Worm (Caenorhabditis elegans): ENCODE results near the gene T24H7.2.

Gene T24H7.2

ce11 chrII:6283074-6283473 lies 36.0 kb downstream of the T24H7.2 start, which contains the start of gene F13H8.1:
Gene F13H8.1 (plus strand): TSS chrII:6283384.
- no peak for TF ChIP-seq nhr-25 (tag; optimal IDR thresholded peaks at IDR 0.05; ENCODE audit: borderline replicate concordance, insufficient read depth)
- no peak for TF ChIP-seq nhr-42 (GFP tag; IDR thresholded peaks at IDR 0.05)
- TF ChIP-seq nhr-28 (tag; optimal IDR thresholded peaks at IDR 0.05) = peak; percentile 56
- TF ChIP-seq zip-11 (GFP tag; IDR thresholded peaks at IDR 0.05) = no peak
- no peak for TF ChIP-seq sdz-12 (GFP tag; optimal IDR thresholded peaks at IDR 0.05)
- no peak for TF ChIP-seq ceh-32 (tag; optimal IDR thresholded peaks at IDR 0.05; ENCODE audit: poor library complexity)
- no peak for TF ChIP-seq spr-1 (tag; optimal IDR thresholded peaks at IDR 0.05)
- TF ChIP-seq daf-19 (GFP tag; conservative IDR thresholded peaks at IDR 0.05) = no peak
- TF ChIP-seq mes-2 (tag; optimal IDR thresholded peaks at IDR 0.05; ENCODE audit: poor library complexity, severe bottlenecking) = no peak
- no peak for TF ChIP-seq dmd-9 (GFP tag; IDR thresholded peaks at IDR 0.05)
- TF ChIP-seq hlh-30 (tag; optimal IDR thresholded peaks at IDR 0.05; ENCODE audit: insufficient read depth) = peak; percentile 52
- TF ChIP-seq D1046.2 (GFP tag; IDR thresholded peaks at IDR 0.05) = no peak
- TF ChIP-seq saeg-2 (GFP tag; IDR thresholded peaks at IDR 0.05) = no peak
- TF ChIP-seq unc-62 (GFP tag; optimal IDR thresholded peaks at IDR 0.05 in 1 of 2) = no peak
- no peak for TF ChIP-seq unc-62 (tag; optimal IDR thresholded peaks at IDR 0.05)
- no peak for TF ChIP-seq lin-38 (GFP tag; IDR thresholded peaks at IDR 0.05)
- no peak for TF ChIP-seq jun-1 (tag; optimal IDR thresholded peaks at IDR 0.05)
- TF ChIP-seq mdl-1 (tag; optimal IDR thresholded peaks at IDR 0.05) = no peak
- no peak for TF ChIP-seq nhr-111 (GFP tag; optimal IDR thresholded peaks at IDR 0.05)
- no peak for TF ChIP-seq ZK546.5 (tag; optimal IDR thresholded peaks at IDR 0.05)
- no peak for TF ChIP-seq ceh-44 (GFP tag; IDR thresholded peaks at IDR 0.05)
- no peak for TF ChIP-seq duxl-1 (tag; optimal IDR thresholded peaks at IDR 0.05; ENCODE audit: poor library complexity)
- no peak for TF ChIP-seq attf-4 (tag; optimal IDR thresholded peaks at IDR 0.05)
- TF ChIP-seq Y48G9A.11 (GFP tag; IDR thresholded peaks at IDR 0.05) = no peak
- TF ChIP-seq egl-27 (tag; optimal IDR thresholded peaks at IDR 0.05) = no peak
- peak; percentile 64; the same call in 1 of the 2 replicates for TF ChIP-seq php-3 (GFP tag; IDR thresholded peaks at IDR 0.05)
- no peak for TF ChIP-seq madf-5 (GFP tag; IDR thresholded peaks at IDR 0.05)
- no peak for TF ChIP-seq ces-1 (GFP tag; optimal IDR thresholded peaks at IDR 0.05)
- TF ChIP-seq zag-1 (tag; optimal IDR thresholded peaks at IDR 0.05) = no peak
- peak; percentile 58 for TF ChIP-seq hlh-11 (tag; optimal IDR thresholded peaks at IDR 0.05)
- no peak for TF ChIP-seq nhr-11 (tag; optimal IDR thresholded peaks at IDR 0.05)
- no peak for TF ChIP-seq aha-1 (tag)
- no peak for TF ChIP-seq mxl-3 (GFP tag; optimal IDR thresholded peaks at IDR 0.05)
- TF ChIP-seq mep-1 (tag; optimal IDR thresholded peaks at IDR 0.05) = no peak
- TF ChIP-seq dve-1 (tag; optimal IDR thresholded peaks at IDR 0.05; ENCODE audit: insufficient read depth) = peak; percentile 64
- peak; percentile 33; the same call in 1 of the 2 replicates for TF ChIP-seq dmd-6 (GFP tag; IDR thresholded peaks at IDR 0.05)
- TF ChIP-seq nhr-48 (tag; optimal IDR thresholded peaks at IDR 0.05) = no peak
- no peak for TF ChIP-seq snpc-4 (tag; optimal IDR thresholded peaks at IDR 0.05)
- TF ChIP-seq vab-7 (GFP tag; IDR thresholded peaks at IDR 0.05) = no peak
- no peak for TF ChIP-seq ceh-82 (tag; optimal IDR thresholded peaks at IDR 0.05)
- no peak for TF ChIP-seq nhr-41 (GFP tag; IDR thresholded peaks at IDR 0.05)
- TF ChIP-seq lsy-2 (tag; optimal IDR thresholded peaks at IDR 0.05) = no peak
- TF ChIP-seq pqm-1 (tag; optimal IDR thresholded peaks at IDR 0.05) = peak; percentile 63
- TF ChIP-seq nhr-6 (tag; optimal IDR thresholded peaks at IDR 0.05) = no peak
- TF ChIP-seq F49E8.2 (tag; optimal IDR thresholded peaks at IDR 0.05; ENCODE audit: borderline replicate concordance) = no peak
- no peak for TF ChIP-seq zfp-3 (GFP tag; conservative IDR thresholded peaks at IDR 0.05)
- no peak for TF ChIP-seq ceh-28 (tag; optimal IDR thresholded peaks at IDR 0.05)
- no peak for TF ChIP-seq lin-39 (tag; optimal IDR thresholded peaks at IDR 0.05)
- no peak for TF ChIP-seq T20F7.1 (GFP tag; optimal IDR thresholded peaks at IDR 0.05)
- TF ChIP-seq fos-1 (tag; optimal IDR thresholded peaks at IDR 0.05) = no peak
- no peak for TF ChIP-seq unc-130 (GFP tag; optimal IDR thresholded peaks at IDR 0.05)
